Fruit fly (Drosophila melanogaster) S2 (cell line): ENCODE measurements around the gene RpLP1.

Experiments used
- CG8478 ChIP-seq: fragments of >200 bp; optimal IDR thresholded peaks from 2 replicates; lab custom pipeline; 2018
- CTCF ChIP-seq, 2 experiments: fragments of >200 bp; optimal IDR thresholded peaks; 2 replicates each; lab custom pipeline; 2018

DNA sequence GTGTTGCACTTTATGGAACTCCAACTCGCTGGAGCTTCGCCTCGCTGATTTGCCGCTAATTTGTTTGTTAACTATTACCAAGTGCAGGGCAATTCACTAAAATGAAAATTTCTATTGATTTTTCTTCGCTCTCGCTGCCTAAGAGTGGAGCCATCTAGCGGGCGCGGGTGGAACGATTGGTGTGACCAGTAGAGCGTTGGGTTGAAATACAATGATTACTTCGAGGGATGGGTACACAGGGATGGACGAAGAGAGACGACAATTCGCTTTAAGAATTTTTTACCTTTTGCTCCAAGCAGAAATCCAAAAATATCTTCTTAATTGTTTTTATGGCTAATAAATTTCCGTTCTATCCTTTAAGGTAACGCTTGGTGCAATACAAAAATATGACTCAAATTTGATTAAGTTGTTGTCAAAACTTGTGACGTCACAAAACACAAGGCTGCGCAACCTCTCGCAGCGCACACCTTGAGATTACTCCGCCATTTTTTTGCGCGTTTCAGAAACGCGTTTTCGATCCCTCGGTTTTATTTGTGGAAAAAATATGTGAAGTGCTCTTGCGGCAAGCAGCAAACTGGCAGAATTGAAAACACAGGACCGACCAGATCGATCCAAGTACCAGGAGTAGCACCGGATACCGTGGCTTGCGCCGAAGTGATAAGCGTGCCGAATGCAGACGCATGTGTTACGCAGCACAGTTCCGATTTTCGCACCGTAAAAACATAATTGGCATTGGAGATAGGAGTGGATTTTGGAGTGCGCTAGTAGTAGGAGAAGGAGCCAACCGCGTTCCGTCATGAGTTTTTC is 5.0 kb upstream of the RpLP1 start, which contains the start of the genes AP-2alpha and ebi:
- no peak for TF ChIP-seq CG8478 (lab: Kevin White, UChicago)
- TF ChIP-seq CTCF (optimal IDR thresholded peaks at IDR 0.05; lab: Kevin White, UChicago): peak; percentile 89
